Worm (Caenorhabditis elegans): ENCODE data around the gene C08B6.10.

C08B6.10 gene

DNA sequence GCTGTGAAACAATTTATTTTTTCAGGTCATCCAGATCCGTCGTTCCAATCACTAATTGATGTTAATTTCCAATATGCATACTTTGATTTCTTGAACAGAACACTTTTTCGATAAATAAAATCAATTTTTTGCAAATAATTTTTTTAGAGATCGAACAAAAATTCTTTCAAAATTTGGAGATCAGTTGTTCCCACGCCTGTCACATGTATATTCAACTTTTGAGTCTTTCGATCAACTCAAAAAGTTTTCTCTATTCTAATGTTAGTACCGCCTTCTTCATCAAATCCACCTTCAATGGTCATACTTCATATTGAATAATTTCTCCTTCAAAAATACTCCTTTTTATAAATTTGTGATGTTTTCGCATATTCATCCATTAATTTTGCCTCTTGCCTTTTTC, 29.4 kb downstream of the C08B6.10 start, which contains the start of gene srsx-29:
Gene srsx-29 (plus strand): TSS at position 301 of the 400 bp plus-strand sequence.
- no peak for TF ChIP-seq mdl-1 (tag; optimal IDR thresholded peaks at IDR 0.05)
- no peak for TF ChIP-seq pqm-1 (tag; optimal IDR thresholded peaks at IDR 0.05)

- TF ChIP-seq elt-1 (tag; optimal IDR thresholded peaks at IDR 0.05) (no peak), aly-2 (tag; optimal IDR thresholded peaks at IDR 0.05) (no peak), egl-27 (tag; optimal IDR thresholded peaks at IDR 0.05) (no peak), fkh-2 (tag; optimal IDR thresholded peaks at IDR 0.05) (no peak), lin-39 (tag; optimal IDR thresholded peaks at IDR 0.05) (no peak), tbx-2 (tag; optimal IDR thresholded peaks at IDR 0.05) (no peak), zag-1 (tag; optimal IDR thresholded peaks at IDR 0.05) (no peak), ama-1 (optimal IDR thresholded peaks at IDR 0.05) (no peak), nhr-237 (tag; optimal IDR thresholded peaks at IDR 0.05) (no peak), lsy-12 (tag; optimal IDR thresholded peaks at IDR 0.05) (no peak), nhr-77 (tag; optimal IDR thresholded peaks at IDR 0.05) (no peak), fkh-10 (GFP tag; optimal IDR thresholded peaks at IDR 0.05) (no peak), unc-62 (GFP tag; optimal IDR thresholded peaks at IDR 0.05) (no peak), nhr-12 (tag; optimal IDR thresholded peaks at IDR 0.05) (no peak), nhr-25 (tag; optimal IDR thresholded peaks at IDR 0.05) (no peak), pha-4 (tag; optimal IDR thresholded peaks at IDR 0.05) (no peak), pqm-1 (tag; optimal IDR thresholded peaks at IDR 0.05) (no peak), nfya-1 (tag; optimal IDR thresholded peaks at IDR 0.05; ENCODE audit: insufficient read depth) (no peak)
Observed at ce11 chrV:10158528-10158927, 33.2 kb downstream of the C08B6.10 start, which contains the start of gene srsx-30. Gene srsx-30, plus strand, starts transcription at chrV:10158828.

- TF ChIP-seq ceh-9 (tag; optimal IDR thresholded peaks at IDR 0.05) (no peak), elt-2 (tag; optimal IDR thresholded peaks at IDR 0.05) (peak; percentile 78), fkh-10 (GFP tag; optimal IDR thresholded peaks at IDR 0.05) (no peak), lin-39 (tag; optimal IDR thresholded peaks at IDR 0.05) (no peak), mdl-1 (tag; optimal IDR thresholded peaks at IDR 0.05) (no peak), lsy-12 (tag; optimal IDR thresholded peaks at IDR 0.05) (no peak), nhr-237 (tag; optimal IDR thresholded peaks at IDR 0.05) (no peak), pha-4 (tag; optimal IDR thresholded peaks at IDR 0.05) (peak; percentile 15), hmg-11 (tag; optimal IDR thresholded peaks at IDR 0.05) (no peak), elt-1 (tag; optimal IDR thresholded peaks at IDR 0.05) (no peak), skn-1 (tag; optimal IDR thresholded peaks at IDR 0.05) (no peak), nhr-28 (tag; optimal IDR thresholded peaks at IDR 0.05) (no peak), pqm-1 (tag; optimal IDR thresholded peaks at IDR 0.05) (peak; percentile 65), egl-27 (tag; optimal IDR thresholded peaks at IDR 0.05) (no peak), ceh-82 (tag; optimal IDR thresholded peaks at IDR 0.05) (no peak), ceh-28 (tag; optimal IDR thresholded peaks at IDR 0.05) (no peak), ztf-4 (tag; optimal IDR thresholded peaks at IDR 0.05) (no peak)
Observed at ce11 chrV:10159972-10160371, 34.7 kb downstream of the C08B6.10 start.

ce11 chrV:10160954-10161353, 35.7 kb downstream of the C08B6.10 start, which contains the start of gene C51E3.10:
Gene C51E3.10, minus strand, starts transcription at chrV:10161134.
- no peak for TF ChIP-seq lsy-12 (tag; optimal IDR thresholded peaks at IDR 0.05)
- peak; percentile 96 for TF ChIP-seq pqm-1 (tag; optimal IDR thresholded peaks at IDR 0.05)
- TF ChIP-seq fkh-10 (GFP tag; optimal IDR thresholded peaks at IDR 0.05): no peak
- TF ChIP-seq elt-2 (tag; optimal IDR thresholded peaks at IDR 0.05): peak; percentile 94
- peak; percentile 39 for TF ChIP-seq jun-1 (tag; optimal IDR thresholded peaks at IDR 0.05)
- peak; percentile 15 for TF ChIP-seq pha-4 (tag; optimal IDR thresholded peaks at IDR 0.05)
- no peak for TF ChIP-seq nhr-25 (tag; optimal IDR thresholded peaks at IDR 0.05)
- TF ChIP-seq skn-1 (tag; optimal IDR thresholded peaks at IDR 0.05): peak; percentile 70
- peak; percentile 24 for TF ChIP-seq mdl-1 (tag; optimal IDR thresholded peaks at IDR 0.05)

- TF ChIP-seq mml-1 (tag; optimal IDR thresholded peaks at IDR 0.05) (no peak), nhr-12 (tag; optimal IDR thresholded peaks at IDR 0.05) (no peak), pqm-1 (tag; optimal IDR thresholded peaks at IDR 0.05) (no peak), R02D3.7 (tag; optimal IDR thresholded peaks at IDR 0.05) (no peak), elt-3 (tag; optimal IDR thresholded peaks at IDR 0.05) (no peak)
Observed at ce11 chrV:10166368-10166767, 41.1 kb downstream of the C08B6.10 start, which contains the start of gene C51E3.6. Gene C51E3.6, minus strand, starts transcription at chrV:10166468.

ce11 chrV:10168870-10169269, 43.6 kb downstream of the C08B6.10 start:
- TF ChIP-seq aly-2 (tag; optimal IDR thresholded peaks at IDR 0.05): no peak
- no peak for TF ChIP-seq nhr-11 (tag; optimal IDR thresholded peaks at IDR 0.05)
- no peak for TF ChIP-seq fkh-10 (GFP tag; optimal IDR thresholded peaks at IDR 0.05)
- no peak for TF ChIP-seq mml-1 (tag; optimal IDR thresholded peaks at IDR 0.05)
- TF ChIP-seq ama-1 (optimal IDR thresholded peaks at IDR 0.05): no peak
- TF ChIP-seq ceh-82 (tag; optimal IDR thresholded peaks at IDR 0.05): no peak
- TF ChIP-seq unc-62 (GFP tag; optimal IDR thresholded peaks at IDR 0.05): no peak
- no peak for TF ChIP-seq nhr-23 (tag; optimal IDR thresholded peaks at IDR 0.05)
- TF ChIP-seq eor-1 (tag; optimal IDR thresholded peaks at IDR 0.05): no peak
- no peak for TF ChIP-seq egl-5 (tag; optimal IDR thresholded peaks at IDR 0.05)
- TF ChIP-seq zag-1 (tag; optimal IDR thresholded peaks at IDR 0.05): no peak
- TF ChIP-seq sea-2 (GFP tag; optimal IDR thresholded peaks at IDR 0.05): no peak
